Worm (Caenorhabditis elegans) whole organism, L3 larva: ENCODE results near the gene cdh-12.

Experiments used
- R02D3.7 ChIP-seq: fragments of 150-350 bp; optimal IDR thresholded peaks from 2 replicates; lab custom pipeline; 2014; ENCODE audit warnings: missing biosample characterization, missing genetic modification characterization
- ZK546.5 ChIP-seq: sonication (generic microtip); optimal IDR thresholded peaks from 2 replicates; lab custom pipeline; 2017; ENCODE audit warnings: missing biosample characterization, missing genetic modification characterization
- ama-1 ChIP-seq: fragments of 150-350 bp; optimal IDR thresholded peaks from 2 replicates; lab custom pipeline; 2018
- ceh-16 ChIP-seq: sonication (generic microtip); optimal IDR thresholded peaks from 2 replicates; lab custom pipeline; 2017; ENCODE audit warnings: missing biosample characterization, missing genetic modification characterization
- ceh-28 ChIP-seq: fragments of 150-350 bp; optimal IDR thresholded peaks from 2 replicates; lab custom pipeline; 2014; ENCODE audit warnings: missing biosample characterization, missing genetic modification reagents, missing genetic modification characterization
- ceh-9 ChIP-seq: sonication (generic microtip); optimal IDR thresholded peaks from 2 replicates; lab custom pipeline; 2018; ENCODE audit warnings: missing biosample characterization, missing genetic modification characterization
- daf-12 ChIP-seq: fragments of 150-350 bp; optimal IDR thresholded peaks from 2 replicates; lab custom pipeline; 2014; ENCODE audit warnings: missing biosample characterization, missing genetic modification reagents, missing genetic modification characterization
- egl-27 ChIP-seq: sonication (generic microtip); optimal IDR thresholded peaks from 4 replicates; lab custom pipeline; 2017; ENCODE audit warnings: missing biosample characterization, missing genetic modification reagents, missing genetic modification characterization
- egl-5 ChIP-seq: fragments of 150-350 bp; optimal IDR thresholded peaks from 2 replicates; lab custom pipeline; 2017; ENCODE audit warnings: missing biosample characterization, missing genetic modification reagents, missing genetic modification characterization, inconsistent platforms
- elt-1 ChIP-seq: fragments of 150-350 bp; optimal IDR thresholded peaks from 2 replicates; lab custom pipeline; 2014; ENCODE audit warnings: missing biosample characterization, missing genetic modification characterization
- elt-2 ChIP-seq: sonication (generic microtip); optimal IDR thresholded peaks from 2 replicates; lab custom pipeline; 2016; ENCODE audit warnings: missing genetic modification reagents, mild to moderate bottlenecking, missing genetic modification characterization, missing compliant biosample characterization
- elt-3 ChIP-seq, 3 experiments: fragments of 150-350 bp in 1 of 3; sonication (generic microtip) in 2 of 3; optimal IDR thresholded peaks; 2 replicates in 2 of 3; 4 replicates in 1 of 3; lab custom pipeline; 2014 to 2017; ENCODE audit warnings: missing biosample characterization in 3 of 3, missing genetic modification characterization in 3 of 3
- eor-1 ChIP-seq, 2 experiments: fragments of 150-350 bp; optimal IDR thresholded peaks; 2 replicates each; lab custom pipeline; 2014 to 2018; ENCODE audit warnings: missing biosample characterization in 2 of 2, missing genetic modification characterization in 2 of 2
- fkh-10 ChIP-seq: sonication (generic microtip); optimal IDR thresholded peaks from 2 replicates; lab custom pipeline; 2017; ENCODE audit warnings: missing biosample characterization, missing genetic modification reagents, missing genetic modification characterization
- fkh-2 ChIP-seq: fragments of 150-350 bp; optimal IDR thresholded peaks from 2 replicates; lab custom pipeline; 2014; ENCODE audit warnings: missing biosample characterization, missing genetic modification reagents, missing genetic modification characterization
- fos-1 ChIP-seq: fragments of 150-350 bp; optimal IDR thresholded peaks from 2 replicates; lab custom pipeline; 2014; ENCODE audit warnings: missing biosample characterization, missing genetic modification characterization
- hmg-11 ChIP-seq: sonication (generic microtip); optimal IDR thresholded peaks from 2 replicates; lab custom pipeline; 2016; ENCODE audit warnings: missing genetic modification characterization, missing compliant biosample characterization
- jun-1 ChIP-seq: fragments of 150-350 bp; optimal IDR thresholded peaks from 2 replicates; lab custom pipeline; 2014; ENCODE audit warnings: missing biosample characterization, missing genetic modification reagents, missing genetic modification characterization
- lin-15B ChIP-seq: fragments of 150-350 bp; optimal IDR thresholded peaks from 2 replicates; lab custom pipeline; 2014; ENCODE audit warnings: missing biosample characterization, missing genetic modification characterization
- lin-39 ChIP-seq: fragments of 150-350 bp; optimal IDR thresholded peaks from 2 replicates; lab custom pipeline; 2018; ENCODE audit warnings: missing biosample characterization, missing genetic modification reagents, missing genetic modification characterization
- lsy-12 ChIP-seq: sonication (generic microtip); optimal IDR thresholded peaks from 2 replicates; lab custom pipeline; 2016; ENCODE audit warnings: mild to moderate bottlenecking, missing genetic modification characterization, missing compliant biosample characterization
- mdl-1 ChIP-seq: fragments of 150-350 bp; optimal IDR thresholded peaks from 2 replicates; lab custom pipeline; 2014; ENCODE audit warnings: missing biosample characterization, missing genetic modification characterization
- mml-1 ChIP-seq: fragments of 150-350 bp; sonication (generic microtip); optimal IDR thresholded peaks from 3 replicates; lab custom pipeline; 2014; ENCODE audit warnings: missing biosample characterization, missing genetic modification characterization
- nfya-1 ChIP-seq: sonication (generic microtip); optimal IDR thresholded peaks from 2 replicates; lab custom pipeline; 2017; ENCODE audit warnings: missing genetic modification characterization, mild to moderate bottlenecking, missing compliant biosample characterization, antibody characterized with exemption, moderate library complexity; ENCODE audit not compliant: insufficient read depth
- nhr-11 ChIP-seq: fragments of 150-350 bp; optimal IDR thresholded peaks from 2 replicates; lab custom pipeline; 2014; ENCODE audit warnings: missing biosample characterization, missing genetic modification characterization
- nhr-23 ChIP-seq: fragments of 150-350 bp; optimal IDR thresholded peaks from 2 replicates; lab custom pipeline; 2014; ENCODE audit warnings: missing biosample characterization, missing genetic modification reagents, missing genetic modification characterization
- nhr-25 ChIP-seq: sonication (generic microtip); optimal IDR thresholded peaks from 2 replicates; lab custom pipeline; 2017; ENCODE audit warnings: missing biosample characterization, missing genetic modification characterization
- nhr-28 ChIP-seq: fragments of 150-350 bp; optimal IDR thresholded peaks from 2 replicates; lab custom pipeline; 2014; ENCODE audit warnings: missing biosample characterization, missing genetic modification characterization
- nhr-67 ChIP-seq: fragments of 150-350 bp; optimal IDR thresholded peaks from 2 replicates; lab custom pipeline; 2014; ENCODE audit warnings: missing biosample characterization, missing genetic modification characterization
- nhr-76 ChIP-seq: fragments of 150-350 bp; sonication (generic microtip); optimal IDR thresholded peaks from 5 replicates; lab custom pipeline; 2014; ENCODE audit warnings: missing biosample characterization, missing genetic modification characterization
- nhr-77 ChIP-seq: fragments of 150-350 bp; optimal IDR thresholded peaks from 2 replicates; lab custom pipeline; 2014; ENCODE audit warnings: missing biosample characterization, missing genetic modification characterization
- pha-4 ChIP-seq: fragments of 150-350 bp; optimal IDR thresholded peaks from 2 replicates; lab custom pipeline; 2014; ENCODE audit warnings: missing biosample characterization, missing genetic modification reagents, missing genetic modification characterization
- pqm-1 ChIP-seq: fragments of 150-350 bp; optimal IDR thresholded peaks from 2 replicates; lab custom pipeline; 2017; ENCODE audit warnings: missing biosample characterization, missing genetic modification characterization, inconsistent platforms
- sea-2 ChIP-seq: fragments of 150-350 bp; sonication (generic microtip); optimal IDR thresholded peaks from 4 replicates; lab custom pipeline; 2014; ENCODE audit warnings: missing biosample characterization, missing genetic modification reagents, missing genetic modification characterization
- skn-1 ChIP-seq: fragments of 150-350 bp; optimal IDR thresholded peaks from 2 replicates; lab custom pipeline; 2014; ENCODE audit warnings: missing biosample characterization, missing genetic modification characterization
- snpc-4 ChIP-seq: fragments of 150-350 bp; optimal IDR thresholded peaks from 2 replicates; lab custom pipeline; 2014; ENCODE audit warnings: missing biosample characterization, missing genetic modification characterization
- tbx-2 ChIP-seq: sonication (generic microtip); optimal IDR thresholded peaks from 2 replicates; lab custom pipeline; 2016; ENCODE audit warnings: mild to moderate bottlenecking, missing genetic modification characterization, missing compliant biosample characterization
- unc-39 ChIP-seq: sonication (generic microtip); optimal IDR thresholded peaks from 4 replicates; lab custom pipeline; 2017; ENCODE audit warnings: missing biosample characterization, missing genetic modification characterization
- zag-1 ChIP-seq: fragments of 150-350 bp; optimal IDR thresholded peaks from 2 replicates; lab custom pipeline; 2014; ENCODE audit warnings: missing biosample characterization, missing genetic modification characterization
- ztf-11 ChIP-seq: fragments of 150-350 bp; optimal IDR thresholded peaks from 2 replicates; lab custom pipeline; 2014; ENCODE audit warnings: missing biosample characterization, missing genetic modification characterization
- ztf-4 ChIP-seq: fragments of 150-350 bp; optimal IDR thresholded peaks from 2 replicates; lab custom pipeline; 2014; ENCODE audit warnings: missing biosample characterization, missing genetic modification characterization

cdh-12 gene

DNA sequence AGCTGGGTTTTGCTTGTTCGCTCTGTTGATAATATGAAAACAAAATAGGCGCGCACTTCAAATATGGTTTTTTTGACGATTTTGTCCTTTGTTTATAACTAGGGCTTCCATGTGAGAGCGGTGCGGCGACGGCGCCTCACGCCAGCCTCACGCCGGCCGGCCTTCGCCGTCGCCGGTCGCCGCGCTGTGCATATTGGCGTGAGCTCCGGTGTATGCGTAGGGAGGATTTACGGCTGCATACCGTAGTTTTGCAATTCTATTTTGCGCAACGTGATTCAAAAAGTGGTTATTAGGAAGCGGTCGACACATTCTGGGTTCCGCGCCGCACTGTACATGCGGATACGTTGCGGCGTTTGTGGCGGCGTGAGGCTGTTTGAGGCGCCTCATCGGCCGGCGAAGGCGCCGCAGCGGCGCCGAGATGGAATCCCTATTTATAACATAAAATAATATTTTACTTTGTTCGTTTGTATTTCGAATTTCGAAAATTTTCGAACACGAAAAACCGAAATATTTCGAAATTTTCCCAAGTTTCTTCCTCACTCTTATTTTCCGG, 62.4 kb downstream of the cdh-12 start:
- no peak for TF ChIP-seq nhr-23 (tag; lab: Kevin White, UChicago)
- TF ChIP-seq nfya-1 (tag; lab: Kevin White, UChicago), result no peak
- no peak for TF ChIP-seq skn-1 (tag; lab: Kevin White, UChicago)
- no peak for TF ChIP-seq pqm-1 (tag; lab: Kevin White, UChicago)
- TF ChIP-seq lin-39, result no peak
- no peak for TF ChIP-seq daf-12 (tag; lab: Kevin White, UChicago)
- TF ChIP-seq snpc-4 (tag; lab: Kevin White, UChicago), result no peak
- TF ChIP-seq elt-1, result no peak
- no peak for TF ChIP-seq unc-39 (tag; lab: Kevin White, UChicago)
- TF ChIP-seq nhr-11 (tag; lab: Kevin White, UChicago), result no peak
- TF ChIP-seq eor-1 (tag; optimal IDR thresholded peaks at IDR 0.05; lab: Kevin White, UChicago), result no peak
- no peak for TF ChIP-seq egl-27
- TF ChIP-seq nhr-25, result no peak

DNA sequence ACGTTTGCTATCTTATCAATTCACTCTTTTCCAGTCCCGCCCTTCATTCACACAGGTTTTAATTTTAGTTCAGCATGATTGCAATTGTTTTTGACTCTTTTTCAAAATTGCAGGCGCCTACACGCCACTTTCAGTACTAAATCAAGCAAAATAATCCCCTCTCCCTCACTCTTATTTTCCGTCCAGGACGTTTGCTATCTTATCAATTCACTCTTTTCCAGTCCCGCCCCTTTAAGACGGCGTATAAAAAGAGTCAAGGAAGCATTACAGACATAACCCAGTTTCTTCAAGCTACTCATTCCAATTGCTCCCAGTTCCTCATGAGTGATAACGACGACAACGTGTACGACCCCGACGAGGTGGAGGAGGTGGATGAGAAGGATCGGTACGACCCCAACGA, 62.8 kb downstream of the cdh-12 start, which contains the start of gene Y119D3B.21:
Gene Y119D3B.21, plus strand, starts transcription at position 321 of the 400 bp plus-strand sequence.
- TF ChIP-seq mdl-1 (tag; lab: Kevin White, UChicago) (no peak), nhr-25 (no peak), R02D3.7 (tag; lab: Kevin White, UChicago) (no peak), nhr-28 (tag; lab: Kevin White, UChicago) (no peak), skn-1 (tag; lab: Kevin White, UChicago) (no peak), ama-1 (peak; percentile 62), ceh-28 (tag; lab: Kevin White, UChicago) (no peak), lsy-12 (tag; lab: Kevin White, UChicago) (no peak), hmg-11 (no peak), nhr-77 (no peak), pqm-1 (tag; lab: Kevin White, UChicago) (peak; percentile 91), nfya-1 (tag; lab: Kevin White, UChicago) (no peak), zag-1 (no peak), ceh-16 (no peak), daf-12 (tag; lab: Kevin White, UChicago) (no peak), snpc-4 (tag; lab: Kevin White, UChicago) (no peak), unc-39 (tag; lab: Kevin White, UChicago) (no peak), tbx-2 (tag; lab: Kevin White, UChicago) (no peak), elt-1 (no peak), elt-3 (tag; optimal IDR thresholded peaks at IDR 0.05; lab: Kevin White, UChicago) (no peak), elt-2 (tag; lab: Kevin White, UChicago) (peak; percentile 96), jun-1 (tag; lab: Kevin White, UChicago) (peak; percentile 63), sea-2 (GFP tag; lab: Kevin White, UChicago) (no peak), egl-5 (no peak), fos-1 (tag; lab: Kevin White, UChicago) (no peak)

DNA sequence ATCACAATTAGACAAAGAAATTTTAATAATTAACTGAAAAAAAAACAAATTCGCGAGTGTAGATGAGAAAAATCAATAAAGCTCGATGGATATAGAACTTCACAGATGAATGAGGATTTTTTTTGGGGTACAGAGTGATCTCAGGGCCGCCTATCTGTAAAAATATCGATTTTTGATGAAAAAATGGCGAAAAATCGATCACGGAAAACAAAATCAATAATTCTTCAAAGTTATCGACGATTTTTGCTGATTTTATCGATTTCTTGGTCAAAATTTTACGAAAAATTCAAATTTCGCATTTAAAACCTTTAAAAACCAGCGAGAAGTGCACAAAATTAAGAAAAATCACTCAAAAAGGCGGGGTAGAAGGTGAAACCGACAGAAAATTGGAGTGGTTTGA, 64.3 kb downstream of the cdh-12 start:
- TF ChIP-seq ceh-28 (tag; lab: Kevin White, UChicago) (peak; percentile 63), elt-1 (no peak)

DNA sequence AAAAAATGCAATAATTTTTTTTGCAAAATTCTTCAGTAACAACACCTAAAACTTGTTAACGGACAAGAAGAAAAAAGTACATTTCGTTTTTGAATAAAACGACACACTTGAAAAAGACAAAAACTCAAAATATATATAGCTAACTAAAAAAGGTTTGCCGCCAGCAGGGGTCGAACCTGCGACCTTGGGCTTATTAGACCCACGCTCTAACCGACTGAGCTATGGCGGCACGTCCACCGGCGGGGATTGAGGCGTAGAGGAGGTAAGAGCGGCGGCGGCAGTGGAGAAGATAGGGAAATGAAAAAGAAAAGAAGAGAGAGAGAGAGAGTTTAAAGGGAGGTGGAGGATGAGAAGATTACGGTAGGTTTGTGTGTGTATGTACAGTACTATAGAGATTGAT, 66.4 kb downstream of the cdh-12 start:
- no peak for TF ChIP-seq elt-3 (tag; optimal IDR thresholded peaks at IDR 0.05; lab: Kevin White, UChicago)
- no peak for TF ChIP-seq mml-1 (tag; lab: Kevin White, UChicago)
- TF ChIP-seq skn-1 (tag; lab: Kevin White, UChicago), result no peak
- no peak for TF ChIP-seq ztf-4 (tag; lab: Kevin White, UChicago)
- no peak for TF ChIP-seq ceh-9 (tag; lab: Kevin White, UChicago)
- no peak for TF ChIP-seq egl-5
- peak; percentile 11 for TF ChIP-seq lin-15B (tag; lab: Kevin White, UChicago)
- no peak for TF ChIP-seq lsy-12 (tag; lab: Kevin White, UChicago)
- no peak for TF ChIP-seq lin-39
- TF ChIP-seq ceh-28 (tag; lab: Kevin White, UChicago), result no peak
- TF ChIP-seq nhr-76, result no peak
- no peak for TF ChIP-seq sea-2 (GFP tag; lab: Kevin White, UChicago)
- peak; percentile 27 for TF ChIP-seq nfya-1 (tag; lab: Kevin White, UChicago)
- no peak for TF ChIP-seq nhr-67 (tag; lab: Kevin White, UChicago)
- TF ChIP-seq pha-4 (tag; lab: Kevin White, UChicago), result peak; percentile 4
- TF ChIP-seq mdl-1 (tag; lab: Kevin White, UChicago), result no peak
- TF ChIP-seq jun-1 (tag; lab: Kevin White, UChicago), result no peak
- no peak for TF ChIP-seq unc-39 (tag; lab: Kevin White, UChicago)
- TF ChIP-seq ama-1, result no peak
- TF ChIP-seq R02D3.7 (tag; lab: Kevin White, UChicago), result no peak
- no peak for TF ChIP-seq elt-1
- no peak for TF ChIP-seq fkh-10
- TF ChIP-seq nhr-77, result no peak
- TF ChIP-seq nhr-28 (tag; lab: Kevin White, UChicago), result no peak
- no peak for TF ChIP-seq ZK546.5
- TF ChIP-seq nhr-11 (tag; lab: Kevin White, UChicago), result no peak
- TF ChIP-seq fkh-2, result no peak
- no peak for TF ChIP-seq eor-1 (tag; optimal IDR thresholded peaks at IDR 0.05; lab: Kevin White, UChicago)
- TF ChIP-seq fos-1 (tag; lab: Kevin White, UChicago), result no peak
- no peak for TF ChIP-seq daf-12 (tag; lab: Kevin White, UChicago)
- TF ChIP-seq ztf-11 (tag; lab: Kevin White, UChicago), result no peak
- TF ChIP-seq elt-2 (tag; lab: Kevin White, UChicago), result peak; percentile 13
- no peak for TF ChIP-seq nhr-25
- TF ChIP-seq hmg-11, result no peak
